Worm (Caenorhabditis elegans) whole organism, L4 larva: ENCODE measurements around the gene Y17D7C.2.

Experiments used
- lin-15B ChIP-seq: fragments of 150-350 bp; sonication (generic microtip); optimal IDR thresholded peaks from 3 replicates; lab custom pipeline; 2014; ENCODE audit warnings: missing biosample characterization, missing genetic modification characterization
- mdl-1 ChIP-seq, 2 experiments: fragments of 150-350 bp in 1 of 2; sonication (generic microtip) in 1 of 2; optimal IDR thresholded peaks; 2 replicates each; lab custom pipeline; 2014 to 2017; ENCODE audit warnings: missing biosample characterization in 2 of 2, missing genetic modification characterization in 2 of 2
- ztf-11 ChIP-seq: fragments of 150-350 bp; optimal IDR thresholded peaks from 2 replicates; lab custom pipeline; 2014; ENCODE audit warnings: missing biosample characterization, missing genetic modification characterization

DNA sequence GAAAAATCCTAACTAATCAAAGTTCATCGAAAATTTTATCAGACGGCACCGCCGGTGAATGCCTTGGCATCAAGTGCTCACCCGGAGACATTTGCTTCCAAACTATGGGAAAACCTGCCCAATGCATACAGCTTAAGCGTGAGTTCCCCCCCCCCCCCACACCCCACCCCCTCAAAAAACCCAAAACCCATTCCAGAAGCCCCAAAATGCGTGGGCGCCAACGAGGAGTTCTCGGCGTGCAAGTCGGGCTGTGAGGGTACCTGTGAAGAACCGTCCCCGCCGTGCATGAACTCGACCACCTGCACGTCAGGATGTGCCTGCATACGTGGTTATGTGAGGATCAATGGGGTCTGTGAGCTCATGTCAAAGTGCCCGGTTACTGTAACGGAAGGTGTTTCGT is 45.4 kb downstream of the Y17D7C.2 start:
- no peak for TF ChIP-seq ztf-11 (tag; lab: Kevin White, UChicago)
- TF ChIP-seq lin-15B: no peak
- TF ChIP-seq mdl-1 (tag; optimal IDR thresholded peaks at IDR 0.05; lab: Kevin White, UChicago): no peak
